Worm (Caenorhabditis elegans): Measurements from ENCODE around the gene srx-4.
A peak's percentile ranks its signal among the peaks of the same experiment; 100 is the strongest.

The srx-4 gene

ce11 chrV:692720-693422, at the start of gene srx-4:
srx-4 (minus strand) TSS chrV:692770.
- TF ChIP-seq R02D3.7 (tag; optimal IDR thresholded peaks at IDR 0.05) (no peak), nhr-11 (tag; optimal IDR thresholded peaks at IDR 0.05) (no peak), nhr-77 (tag; optimal IDR thresholded peaks at IDR 0.05) (no peak), sma-3 (GFP tag; optimal IDR thresholded peaks at IDR 0.05) (no peak), ztf-4 (tag; optimal IDR thresholded peaks at IDR 0.05) (no peak), lin-39 (tag; optimal IDR thresholded peaks at IDR 0.05) (no peak), nhr-129 (tag; optimal IDR thresholded peaks at IDR 0.05) (no peak), alr-1 (tag; optimal IDR thresholded peaks at IDR 0.05) (no peak), ceh-82 (tag; optimal IDR thresholded peaks at IDR 0.05) (no peak), zag-1 (tag; optimal IDR thresholded peaks at IDR 0.05) (no peak), F13H6.1 (tag; optimal IDR thresholded peaks at IDR 0.05) (no peak), gmeb-1 (tag; optimal IDR thresholded peaks at IDR 0.05) (no peak), nhr-25 (tag; optimal IDR thresholded peaks at IDR 0.05) (no peak), sma-9 (GFP tag; optimal IDR thresholded peaks at IDR 0.05) (no peak), sma-9 (tag; optimal IDR thresholded peaks at IDR 0.05) (no peak)

- TF ChIP-seq lsy-2 (tag; optimal IDR thresholded peaks at IDR 0.05) (no peak), lin-13 (GFP tag; optimal IDR thresholded peaks at IDR 0.05) (no peak), R02D3.7 (tag; optimal IDR thresholded peaks at IDR 0.05) (no peak), peb-1 (tag; optimal IDR thresholded peaks at IDR 0.05) (no peak), ceh-16 (tag; optimal IDR thresholded peaks at IDR 0.05) (no peak), unc-62 (GFP tag; optimal IDR thresholded peaks at IDR 0.05) (no peak)
These were observed 49.2 kb upstream of the srx-4 start, which contains the start of gene C05E4.7 for ce11 chrV:741820-742219. C05E4.7 (plus strand) TSS chrV:742120.

- no peak for TF ChIP-seq elt-1 (tag; optimal IDR thresholded peaks at IDR 0.05)
- no peak for TF ChIP-seq Y55F3AM.14 (GFP tag; optimal IDR thresholded peaks at IDR 0.05)
- no peak for TF ChIP-seq unc-39 (tag; optimal IDR thresholded peaks at IDR 0.05)
- no peak for TF ChIP-seq lsy-2 (tag; optimal IDR thresholded peaks at IDR 0.05)
- TF ChIP-seq lin-11 (tag; optimal IDR thresholded peaks at IDR 0.05): no peak
- TF ChIP-seq lin-39 (tag; optimal IDR thresholded peaks at IDR 0.05): no peak
- TF ChIP-seq unc-62 (GFP tag; optimal IDR thresholded peaks at IDR 0.05): no peak
- no peak for TF ChIP-seq C34F6.9 (tag; optimal IDR thresholded peaks at IDR 0.05)
- no peak for TF ChIP-seq R02D3.7 (tag; optimal IDR thresholded peaks at IDR 0.05)
- no peak for TF ChIP-seq ztf-11 (tag; optimal IDR thresholded peaks at IDR 0.05)
- no peak for TF ChIP-seq mbf-1 (tag; optimal IDR thresholded peaks at IDR 0.05)
- no peak for TF ChIP-seq nhr-11 (tag; optimal IDR thresholded peaks at IDR 0.05)
- TF ChIP-seq sma-9 (GFP tag; optimal IDR thresholded peaks at IDR 0.05): no peak
- TF ChIP-seq sma-9 (tag; optimal IDR thresholded peaks at IDR 0.05): no peak
- no peak for TF ChIP-seq lin-13 (GFP tag; optimal IDR thresholded peaks at IDR 0.05)
- no peak for TF ChIP-seq F13H6.1 (tag; optimal IDR thresholded peaks at IDR 0.05)
- TF ChIP-seq mdl-1 (tag; optimal IDR thresholded peaks at IDR 0.05): no peak
- no peak for TF ChIP-seq fos-1 (tag; optimal IDR thresholded peaks at IDR 0.05)
- TF ChIP-seq dmd-4 (tag; optimal IDR thresholded peaks at IDR 0.05): no peak
- TF ChIP-seq nhr-6 (tag; optimal IDR thresholded peaks at IDR 0.05): no peak
- TF ChIP-seq sem-4 (tag; optimal IDR thresholded peaks at IDR 0.05): no peak
These were observed 46.2 kb upstream of the srx-4 start, which contains the start of gene srj-24 for ce11 chrV:738770-739169. srj-24 (minus strand) TSS chrV:738870.

ce11 chrV:736171-736570, 43.6 kb upstream of the srx-4 start, which contains the start of gene srj-25:
srj-25 (minus strand) TSS chrV:736271.
- no peak for TF ChIP-seq nhr-21 (tag; optimal IDR thresholded peaks at IDR 0.05)
- TF ChIP-seq fos-1 (tag; optimal IDR thresholded peaks at IDR 0.05): no peak
- TF ChIP-seq aly-2 (tag; optimal IDR thresholded peaks at IDR 0.05): no peak
- TF ChIP-seq mab-5 (tag; optimal IDR thresholded peaks at IDR 0.05): no peak
- no peak for TF ChIP-seq egl-27 (tag; optimal IDR thresholded peaks at IDR 0.05)
- TF ChIP-seq sma-3 (GFP tag; optimal IDR thresholded peaks at IDR 0.05): no peak

ce11 chrV:731330-731729, 38.8 kb upstream of the srx-4 start:
- TF ChIP-seq crh-2 (tag; optimal IDR thresholded peaks at IDR 0.05): peak; percentile 94
- peak; percentile 82 for TF ChIP-seq ama-1 (optimal IDR thresholded peaks at IDR 0.05)
- peak; percentile 51 for TF ChIP-seq C34F6.9 (tag; optimal IDR thresholded peaks at IDR 0.05)
- peak; percentile 96 for TF ChIP-seq nhr-129 (tag; optimal IDR thresholded peaks at IDR 0.05)
- TF ChIP-seq blmp-1 (tag; optimal IDR thresholded peaks at IDR 0.05; ENCODE audit: insufficient read depth): peak; percentile 14
- TF ChIP-seq nhr-11 (tag; optimal IDR thresholded peaks at IDR 0.05): no peak
- peak in 1 of 2 experiments; percentile 80 for TF ChIP-seq lsy-2 (tag; optimal IDR thresholded peaks at IDR 0.05)
- peak; percentile 39 for TF ChIP-seq nhr-77 (tag; optimal IDR thresholded peaks at IDR 0.05)
- no peak for TF ChIP-seq lin-11 (tag; optimal IDR thresholded peaks at IDR 0.05)
- peak; percentile 13 for TF ChIP-seq nhr-10 (tag; optimal IDR thresholded peaks at IDR 0.05)
- peak; percentile 33 for TF ChIP-seq lin-13 (GFP tag; optimal IDR thresholded peaks at IDR 0.05)
- TF ChIP-seq gmeb-1 (tag; optimal IDR thresholded peaks at IDR 0.05): peak; percentile 82
- peak; percentile 99 for TF ChIP-seq sma-9 (GFP tag; optimal IDR thresholded peaks at IDR 0.05)
- TF ChIP-seq sma-9 (tag; optimal IDR thresholded peaks at IDR 0.05): peak; percentile 46
- peak; percentile 89 for TF ChIP-seq ztf-4 (tag; optimal IDR thresholded peaks at IDR 0.05)
- TF ChIP-seq nhr-21 (tag; optimal IDR thresholded peaks at IDR 0.05): peak; percentile 95
- no peak for TF ChIP-seq unc-55 (GFP tag; optimal IDR thresholded peaks at IDR 0.05)
- TF ChIP-seq nhr-25 (tag; optimal IDR thresholded peaks at IDR 0.05): peak; percentile 85
- peak; percentile 42 for TF ChIP-seq snpc-4 (tag; optimal IDR thresholded peaks at IDR 0.05)
- TF ChIP-seq egl-27 (tag; optimal IDR thresholded peaks at IDR 0.05): peak; percentile 74
- peak; percentile 97 for TF ChIP-seq sma-3 (GFP tag; optimal IDR thresholded peaks at IDR 0.05)
- no peak for TF ChIP-seq aly-2 (tag; optimal IDR thresholded peaks at IDR 0.05)
- TF ChIP-seq mab-5 (tag; optimal IDR thresholded peaks at IDR 0.05): peak; percentile 62
- no peak for TF ChIP-seq skn-1 (tag; optimal IDR thresholded peaks at IDR 0.05)
